Fruit fly (Drosophila melanogaster) whole organism: ENCODE results near the gene Aos1.

ENCODE experiments used
- pan ChIP-seq: fragments of >200 bp; optimal IDR thresholded peaks from 2 replicates; lab custom pipeline; 2017
- psq ChIP-seq: fragments of >200 bp; optimal IDR thresholded peaks from 2 replicates; lab custom pipeline; 2017

- TF ChIP-seq psq (lab: Kevin White, UChicago) (no peak), pan (lab: Kevin White, UChicago) (no peak)
These were observed 50.6 kb downstream of the Aos1 start, which contains the start of gene GstD11 for dm6 chr3R:12383036-12383435.
